Worm (Caenorhabditis elegans) whole organism, L1 larva: ENCODE results near the gene pmp-1.

Source experiments
- aly-2 ChIP-seq: fragments of 150-350 bp; optimal IDR thresholded peaks from 2 replicates; lab custom pipeline; 2014; ENCODE audit warnings: missing biosample characterization, missing genetic modification characterization
- fkh-4 ChIP-seq: sonication (generic microtip); optimal IDR thresholded peaks from 2 replicates; lab custom pipeline; 2016; ENCODE audit warnings: missing compliant biosample characterization, missing genetic modification characterization, borderline replicate concordance

- TF ChIP-seq aly-2 (tag; lab: Kevin White, UChicago) (no peak), fkh-4 (tag; lab: Kevin White, UChicago) (no peak)
Measured at ce11 chrII:6876957-6877356, 6.6 kb downstream of the pmp-1 start, which contains the start of gene slc-36.5.
